Worm (Caenorhabditis elegans): ENCODE measurements around the gene C13A2.4.

DNA sequence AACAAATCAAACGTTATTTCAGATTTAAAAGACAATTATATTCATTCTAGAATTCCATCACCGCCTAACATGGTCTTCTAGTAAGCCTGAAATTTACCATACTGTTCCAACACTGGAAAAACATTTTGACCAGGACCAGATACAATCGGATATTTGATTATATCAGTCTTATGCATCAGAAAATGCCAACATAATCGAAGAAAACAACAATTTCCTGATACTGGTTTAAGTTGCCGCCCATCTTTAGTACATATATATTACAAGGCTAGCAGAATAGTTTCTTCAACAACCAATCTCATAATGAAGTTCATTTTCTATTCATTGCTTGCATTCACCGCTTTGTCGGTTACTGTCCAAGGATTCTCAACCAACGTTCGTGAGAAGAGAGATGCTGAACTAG lies 20.2 kb upstream of the C13A2.4 start, which contains the start of gene C13A2.12:
- TF ChIP-seq pha-4 (tag; optimal IDR thresholded peaks at IDR 0.05): no peak
- TF ChIP-seq sox-4 (tag; optimal IDR thresholded peaks at IDR 0.05): no peak
- no peak for TF ChIP-seq F13H6.1 (tag; optimal IDR thresholded peaks at IDR 0.05)
- TF ChIP-seq ama-1 (optimal IDR thresholded peaks at IDR 0.05): no peak
- no peak for TF ChIP-seq ceh-9 (tag; optimal IDR thresholded peaks at IDR 0.05)

Data from whole organism, late embryonic.